Worm (Caenorhabditis elegans) whole organism, young adult: Measurements from ENCODE around the gene fbxa-192.
"Not testable (repeated sequence)": the region's sequence is repeated elsewhere in the genome, so short reads cannot be mapped to it uniquely, and the experiment has no call there.

Experiments
- B0019.2 ChIP-seq: fragments of 200-800 bp; sonication (Bioruptor generic); conservative IDR thresholded peaks from 2 replicates; pipeline ENCODE4 v1.3.6; 2022; ENCODE audit warnings: missing genetic modification reagents, missing genetic modification characterization, missing compliant biosample characterization
- F33H1.4 ChIP-seq: fragments of 200-800 bp; sonication (Bioruptor generic); IDR thresholded peaks from 2 replicates; pipeline ENCODE4 v1.3.6; 2022; ENCODE audit warnings: missing genetic modification reagents, missing genetic modification characterization, missing compliant biosample characterization
- F37B4.10 ChIP-seq: fragments of 200-800 bp; sonication (Bioruptor generic); IDR thresholded peaks from 2 replicates; pipeline ENCODE4 v1.3.6; 2022; ENCODE audit warnings: missing genetic modification characterization, missing compliant biosample characterization
- Y53G8AR.9 ChIP-seq: fragments of 200-800 bp; sonication (Bioruptor generic); conservative IDR thresholded peaks from 2 replicates; pipeline ENCODE4 v1.3.6; 2022; ENCODE audit warnings: missing genetic modification reagents, missing genetic modification characterization, missing compliant biosample characterization
- atf-7 ChIP-seq: sonication (generic microtip); optimal IDR thresholded peaks from 2 replicates; lab custom pipeline; 2017; ENCODE audit warnings: mild to moderate bottlenecking, missing genetic modification characterization, missing compliant biosample characterization
- attf-3 ChIP-seq: fragments of 200-800 bp; sonication (Bioruptor generic); conservative IDR thresholded peaks from 2 replicates; pipeline ENCODE4 v1.3.6; 2022; ENCODE audit warnings: missing genetic modification reagents, missing genetic modification characterization, missing compliant biosample characterization
- ccch-3 ChIP-seq: fragments of 200-800 bp; sonication (Bioruptor generic); optimal IDR thresholded peaks from 2 replicates; lab custom pipeline; 2018; ENCODE audit warnings: mild to moderate bottlenecking, missing genetic modification characterization, missing compliant biosample characterization
- chd-7 ChIP-seq: sonication (generic microtip); optimal IDR thresholded peaks from 2 replicates; lab custom pipeline; 2016; ENCODE audit warnings: mild to moderate bottlenecking, missing genetic modification characterization, moderate library complexity, missing compliant biosample characterization
- die-1 ChIP-seq: sonication (generic microtip); optimal IDR thresholded peaks from 2 replicates; lab custom pipeline; 2016; ENCODE audit warnings: missing genotype, mild to moderate bottlenecking, missing genetic modification characterization, missing compliant biosample characterization
- dpl-1 ChIP-seq: fragments of 150-350 bp; optimal IDR thresholded peaks from 2 replicates; lab custom pipeline; 2014; ENCODE audit warnings: missing biosample characterization, missing genetic modification reagents, missing genetic modification characterization
- egl-18 ChIP-seq: fragments of 200-800 bp; sonication (Bioruptor generic); IDR thresholded peaks from 2 replicates; pipeline ENCODE4 v1.3.6; 2022; ENCODE audit warnings: missing genetic modification reagents, missing genetic modification characterization, missing compliant biosample characterization
- ets-4 ChIP-seq: fragments of 200-800 bp; sonication (Bioruptor generic); optimal IDR thresholded peaks from 2 replicates; lab custom pipeline; 2018; ENCODE audit warnings: mild to moderate bottlenecking, missing genetic modification characterization, missing compliant biosample characterization
- hsf-1 ChIP-seq: fragments of 200-800 bp; sonication (Bioruptor generic); IDR thresholded peaks from 2 replicates; pipeline ENCODE4 v1.3.6; 2022; ENCODE audit warnings: missing genetic modification reagents, missing genetic modification characterization, missing compliant biosample characterization
- madf-10 ChIP-seq: sonication (generic microtip); optimal IDR thresholded peaks from 2 replicates; lab custom pipeline; 2016; ENCODE audit warnings: mild to moderate bottlenecking, missing genetic modification characterization, missing compliant biosample characterization
- madf-3 ChIP-seq: fragments of 200-800 bp; sonication (Bioruptor generic); IDR thresholded peaks from 2 replicates; pipeline ENCODE4 v1.3.6; 2022; ENCODE audit warnings: missing genetic modification reagents, missing genetic modification characterization, missing compliant biosample characterization
- madf-6 ChIP-seq: fragments of 200-800 bp; sonication (Bioruptor generic); IDR thresholded peaks from 2 replicates; pipeline ENCODE4 v1.3.6; 2022; ENCODE audit warnings: missing genetic modification reagents, missing genetic modification characterization, missing compliant biosample characterization
- mcd-1 ChIP-seq: fragments of 200-800 bp; sonication (Bioruptor generic); IDR thresholded peaks from 2 replicates; pipeline ENCODE4 v1.3.6; 2022; ENCODE audit warnings: missing genetic modification reagents, missing genetic modification characterization, missing compliant biosample characterization
- mel-28 ChIP-seq: sonication (generic microtip); optimal IDR thresholded peaks from 2 replicates; lab custom pipeline; 2016; ENCODE audit warnings: borderline replicate concordance, mild to moderate bottlenecking, missing genetic modification characterization, missing compliant biosample characterization
- nhr-179 ChIP-seq: sonication (generic microtip); optimal IDR thresholded peaks from 2 replicates; lab custom pipeline; 2016; ENCODE audit warnings: mild to moderate bottlenecking, missing genetic modification characterization, missing compliant biosample characterization
- nhr-80 ChIP-seq: sonication (generic microtip); optimal IDR thresholded peaks from 2 replicates; lab custom pipeline; 2016; ENCODE audit warnings: missing genetic modification characterization, missing compliant biosample characterization
- rec-8 ChIP-seq, 2 experiments: sonication (generic microtip); optimal IDR thresholded peaks; 2 replicates each; lab custom pipeline; 2016; ENCODE audit warnings: mild to moderate bottlenecking in 2 of 2, missing genetic modification characterization in 2 of 2, missing genetic modification reagents in 2 of 2, missing genotype in 2 of 2, missing biosample characterization in 1 of 2, missing compliant biosample characterization in 1 of 2, moderate library complexity in 1 of 2
- snpc-4 ChIP-seq, 5 experiments: fragments of 150-350 bp in 1 of 5; sonication (generic microtip) in 4 of 5; optimal IDR thresholded peaks; 2 replicates each; lab custom pipeline; 2014 to 2018; ENCODE audit warnings: missing genetic modification characterization in 5 of 5, missing biosample characterization in 3 of 5, antibody characterized with exemption in 2 of 5, mild to moderate bottlenecking in 2 of 5, missing compliant biosample characterization in 2 of 5, missing genotype in 2 of 5, moderate library complexity in 2 of 5, missing genetic modification reagents in 1 of 5
- zfh-2 ChIP-seq: fragments of 200-800 bp; sonication (Bioruptor generic); conservative IDR thresholded peaks from 2 replicates; pipeline ENCODE4 v1.3.6; 2022; ENCODE audit warnings: missing genetic modification reagents, missing genetic modification characterization, missing compliant biosample characterization
- ztf-25 ChIP-seq: fragments of 200-800 bp; sonication (Bioruptor generic); IDR thresholded peaks from 2 replicates; pipeline ENCODE4 v1.3.6; 2022; ENCODE audit warnings: missing genetic modification reagents, missing genetic modification characterization, missing compliant biosample characterization
- ztf-28 ChIP-seq: fragments of 200-800 bp; sonication (Bioruptor generic); IDR thresholded peaks from 2 replicates; pipeline ENCODE4 v1.3.6; 2022; ENCODE audit warnings: missing genetic modification reagents, missing genetic modification characterization, missing compliant biosample characterization
- ztf-6 ChIP-seq: fragments of 200-800 bp; sonication (Bioruptor generic); IDR thresholded peaks from 2 replicates; pipeline ENCODE4 v1.3.6; 2022; ENCODE audit warnings: missing genetic modification reagents, missing genetic modification characterization, missing compliant biosample characterization

The fbxa-192 gene

DNA sequence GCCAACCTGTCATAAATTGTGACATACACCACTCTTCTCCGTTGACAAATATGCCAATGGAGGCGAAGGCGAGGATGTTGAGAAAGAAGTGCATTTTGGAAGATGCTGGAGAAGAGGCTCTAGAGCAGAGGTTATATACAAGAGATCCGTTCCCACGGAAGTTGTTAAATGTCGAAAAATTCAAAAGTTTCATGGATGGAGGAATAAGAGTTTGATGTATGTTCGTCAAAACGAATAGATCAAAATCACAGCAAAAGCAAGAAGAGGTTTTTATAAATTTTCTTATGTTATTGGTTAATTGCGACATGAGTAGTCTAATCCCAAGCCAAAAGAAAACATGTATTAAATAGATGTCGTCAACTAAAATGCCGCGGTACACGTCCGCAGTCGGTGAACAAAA is 39.8 kb downstream of the fbxa-192 start, which contains the start of gene Y6G8.15:
Gene Y6G8.15, minus strand, starts transcription at position 101 of the 400 bp plus-strand sequence.
- TF ChIP-seq ztf-28 (GFP tag; lab: Robert Waterston, UW); F33H1.4; madf-10 (tag; lab: Kevin White, UChicago): not testable (repeated sequence)

DNA sequence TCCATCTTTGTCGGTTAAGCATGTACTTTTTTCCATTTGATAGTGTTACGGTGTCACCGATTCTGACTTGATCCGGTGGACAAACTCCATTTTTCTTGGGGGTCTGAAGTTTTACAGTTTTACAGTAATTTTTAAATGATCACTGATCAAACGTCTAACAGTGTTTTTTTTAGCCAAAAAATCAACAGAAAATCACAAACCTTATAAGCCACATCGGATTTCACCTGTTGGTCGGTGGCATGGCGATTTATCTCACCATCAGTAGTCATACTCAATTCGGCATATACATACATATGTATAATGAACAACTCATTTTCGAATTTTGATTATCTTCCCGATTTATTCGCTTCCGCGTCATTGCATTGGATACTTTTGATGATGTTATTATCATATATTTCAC is 42.5 kb downstream of the fbxa-192 start, which contains the start of gene srz-91:
Gene srz-91, plus strand, starts transcription at position 301 of the 400 bp plus-strand sequence.
- no peak for TF ChIP-seq attf-3 (GFP tag; lab: Robert Waterston, UW)
- no peak for TF ChIP-seq egl-18 (GFP tag; lab: Robert Waterston, UW)
- TF ChIP-seq dpl-1 (GFP tag; lab: Kevin White, UChicago), result no peak
- TF ChIP-seq ztf-6 (GFP tag; lab: Robert Waterston, UW), result no peak
- no peak for TF ChIP-seq ccch-3 (GFP tag; lab: Kevin White, UChicago)
- TF ChIP-seq B0019.2 (GFP tag; lab: Robert Waterston, UW), result no peak
- no peak for TF ChIP-seq madf-3 (GFP tag; lab: Robert Waterston, UW)
- TF ChIP-seq mel-28, result no peak
- TF ChIP-seq Y53G8AR.9 (GFP tag; lab: Robert Waterston, UW), result no peak
- TF ChIP-seq rec-8 (tag; optimal IDR thresholded peaks at IDR 0.05; lab: Kevin White, UChicago), result no peak
- TF ChIP-seq ztf-25 (GFP tag; lab: Robert Waterston, UW), result no peak
- TF ChIP-seq atf-7 (tag; lab: Kevin White, UChicago), result no peak
- no peak for TF ChIP-seq chd-7 (tag; lab: Kevin White, UChicago)
- TF ChIP-seq hsf-1, result no peak

DNA sequence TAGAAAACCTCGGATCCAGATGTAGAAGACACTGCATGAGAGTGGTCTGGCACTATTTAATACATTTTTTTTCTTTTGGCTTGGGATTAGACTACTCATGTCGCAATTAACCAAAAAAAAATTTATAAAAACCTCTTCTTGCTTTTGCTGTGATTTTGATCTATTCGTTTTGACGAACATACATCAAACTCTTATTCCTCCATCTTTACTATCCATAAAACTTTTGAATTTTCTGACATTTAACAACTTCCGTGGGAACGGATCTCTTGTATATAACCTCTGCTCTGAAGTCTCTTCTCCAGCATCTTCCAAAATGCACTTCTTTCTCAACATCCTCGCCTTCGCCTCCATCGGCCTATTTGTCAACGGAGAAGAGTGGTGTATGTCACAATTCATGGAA is 44.3 kb downstream of the fbxa-192 start, which contains the start of gene Y6G8.16:
Gene Y6G8.16, plus strand, starts transcription at position 301 of the 400 bp plus-strand sequence.
- TF ChIP-seq F37B4.10 (GFP tag; lab: Robert Waterston, UW), result 0 out of 2 replicates have a peak, but pooled peaks have one; percentile 39

DNA sequence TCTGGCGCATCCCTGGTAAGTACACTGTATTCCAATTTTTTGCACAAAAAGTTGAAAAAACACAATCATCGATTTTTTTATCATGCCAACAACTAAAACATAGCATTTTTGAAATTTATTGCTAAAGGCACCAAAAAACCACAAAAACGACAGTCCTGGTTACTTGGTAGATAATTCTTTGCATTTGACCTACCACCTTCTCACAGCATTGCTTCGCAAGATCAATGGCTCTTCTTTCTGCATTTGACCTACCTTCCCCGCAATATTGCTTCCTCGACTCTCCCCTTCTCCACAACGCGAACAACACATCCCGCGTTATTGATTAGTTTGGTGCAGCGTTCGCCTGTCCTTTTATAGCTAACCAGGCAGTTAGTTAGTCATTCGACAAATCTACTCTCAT is 48.8 kb downstream of the fbxa-192 start, which contains the start of gene ztf-25:
Gene ztf-25, plus strand, starts transcription at position 301 of the 400 bp plus-strand sequence.
- 0 out of 2 replicates have a peak, but pooled peaks have one; percentile 25 for TF ChIP-seq madf-6
- no peak for TF ChIP-seq snpc-4 (GFP tag; optimal IDR thresholded peaks at IDR 0.05; lab: Kevin White, UChicago)
- no peak for TF ChIP-seq snpc-4 (tag; optimal IDR thresholded peaks at IDR 0.05; lab: Kevin White, UChicago)

ce11 chrV:17598810-17599209 is 51.5 kb downstream of the fbxa-192 start, which contains the start of gene Y6G8.2:
TSS of gene Y6G8.2 (minus strand) at chrV:17598956.
- no peak for TF ChIP-seq snpc-4 (GFP tag; optimal IDR thresholded peaks at IDR 0.05; lab: Kevin White, UChicago)
- TF ChIP-seq snpc-4 (tag; optimal IDR thresholded peaks at IDR 0.05; lab: Kevin White, UChicago), result peak in 3 of 4 experiments; percentile 30 to 73 (median 47)
- TF ChIP-seq nhr-179 (tag; lab: Kevin White, UChicago), result no peak
- TF ChIP-seq nhr-80, result peak; percentile 41
- no peak for TF ChIP-seq mcd-1 (GFP tag; lab: Robert Waterston, UW)
- TF ChIP-seq, all 124 proteins: peak for 2

DNA sequence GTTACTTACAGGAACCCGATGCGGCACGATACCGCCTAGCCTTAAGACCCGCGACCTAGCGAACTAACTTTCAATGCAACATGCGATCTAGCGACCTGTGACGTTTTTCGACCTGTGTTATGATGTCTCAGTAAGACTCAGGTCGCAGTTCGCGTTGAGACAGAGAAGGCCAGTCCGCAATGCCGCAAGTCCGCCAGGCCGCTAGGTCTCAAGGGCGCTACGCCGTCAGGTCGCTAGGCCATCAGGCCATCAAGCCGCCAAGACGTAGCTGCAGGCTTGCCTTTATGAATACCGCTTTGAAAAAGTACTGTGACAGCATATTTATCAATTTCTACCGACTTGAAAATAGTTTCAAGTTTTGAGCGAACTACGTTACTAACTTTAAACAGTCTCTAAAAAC is 54.6 kb downstream of the fbxa-192 start:
- TF ChIP-seq zfh-2 (GFP tag; lab: Robert Waterston, UW) (peak; percentile 70), die-1 (tag; lab: Kevin White, UChicago) (no peak), madf-10 (tag; lab: Kevin White, UChicago) (no peak), ets-4 (GFP tag; lab: Kevin White, UChicago) (no peak)
